Fruit fly (Drosophila melanogaster): Measurements from ENCODE around the gene CG7168.

Gene CG7168

DNA sequence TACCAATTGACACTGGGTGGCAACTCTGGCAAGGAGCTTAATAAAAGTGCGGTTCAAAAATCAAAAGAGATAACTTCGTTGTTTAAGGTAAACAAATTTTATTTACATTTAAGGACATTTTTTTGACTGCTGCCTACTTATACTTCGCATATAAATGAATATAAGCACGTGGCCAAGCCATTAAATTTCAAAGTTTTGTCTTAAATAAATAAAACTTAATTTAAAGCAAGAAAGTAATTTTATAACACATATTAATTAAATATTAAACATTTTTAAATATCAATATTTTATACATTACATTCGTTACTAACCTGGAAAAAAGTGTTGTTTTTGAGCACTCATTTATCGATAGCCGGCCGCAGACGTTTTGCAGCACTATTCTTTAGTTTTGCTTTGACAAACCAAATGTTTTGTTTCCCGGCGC lies 37.2 kb downstream of the CG7168 start, which contains the start of the genes CG12321 and MED17 (continued):
- TF ChIP-seq gcm (GFP tag; optimal IDR thresholded peaks at IDR 0.05), result peak; percentile 61
- TF ChIP-seq CG11504 (tag; optimal IDR thresholded peaks at IDR 0.05), result peak; percentile 87
- no peak for TF ChIP-seq sr (GFP tag; IDR thresholded peaks at IDR 0.05)
- peak; percentile 77 for TF ChIP-seq CG15696 (tag; optimal IDR thresholded peaks at IDR 0.05)
- TF ChIP-seq Lpt (GFP tag; optimal IDR thresholded peaks at IDR 0.05), result no peak
- TF ChIP-seq NC2β (GFP tag; optimal IDR thresholded peaks at IDR 0.05), result no peak
- peak; percentile 85 for TF ChIP-seq fd3F (GFP tag; optimal IDR thresholded peaks at IDR 0.05)
- no peak for TF ChIP-seq inv (GFP tag; IDR thresholded peaks at IDR 0.05; ENCODE audit: partially characterized antibody)
- no peak for TF ChIP-seq hkb (optimal IDR thresholded peaks at IDR 0.05)
- peak; percentile 75 for TF ChIP-seq hkb (GFP tag; IDR thresholded peaks at IDR 0.05)
- peak; percentile 92 for TF ChIP-seq CG11456 (GFP tag; IDR thresholded peaks at IDR 0.05)
- TF ChIP-seq prd (optimal IDR thresholded peaks at IDR 0.05), result no peak
- peak; percentile 89 for TF ChIP-seq prd (GFP tag; IDR thresholded peaks at IDR 0.05)
- TF ChIP-seq vnd (GFP tag; IDR thresholded peaks at IDR 0.05; ENCODE audit: partially characterized antibody), result no peak
- peak; percentile 67 for TF ChIP-seq CG8944 (GFP tag; optimal IDR thresholded peaks at IDR 0.05)
- TF ChIP-seq Abd-B (GFP tag; optimal IDR thresholded peaks at IDR 0.05), result peak; percentile 94
- peak; percentile 89 for TF ChIP-seq tgo (GFP tag; IDR thresholded peaks at IDR 0.05)
- peak; percentile 96 for TF ChIP-seq Hr3 (GFP tag; optimal IDR thresholded peaks at IDR 0.05)
- peak; percentile 92 for TF ChIP-seq CG14710 (tag; optimal IDR thresholded peaks at IDR 0.05)
- peak; percentile 72 for TF ChIP-seq Nf-YC (tag; optimal IDR thresholded peaks at IDR 0.05)
- peak; percentile 72 for TF ChIP-seq CG33557 (GFP tag; optimal IDR thresholded peaks at IDR 0.05)
- peak; percentile 88 for TF ChIP-seq ken (GFP tag; IDR thresholded peaks at IDR 0.05)
- TF ChIP-seq esg (GFP tag; conservative IDR thresholded peaks at IDR 0.05), result peak; percentile 87
- TF ChIP-seq CG30020 (tag; optimal IDR thresholded peaks at IDR 0.05), result peak; percentile 73
- TF ChIP-seq toy (GFP tag; IDR thresholded peaks at IDR 0.05), result peak; percentile 43; the same call in 1 of the 2 replicates
- TF ChIP-seq D (optimal IDR thresholded peaks at IDR 0.05), result no peak
- peak; percentile 85 for TF ChIP-seq D (GFP tag; optimal IDR thresholded peaks at IDR 0.05)
- TF ChIP-seq CG12219 (GFP tag; optimal IDR thresholded peaks at IDR 0.05), result peak; percentile 8
- peak; percentile 86 for TF ChIP-seq CG6272 (GFP tag; IDR thresholded peaks at IDR 0.05)
- TF ChIP-seq CG32772 (GFP tag; IDR thresholded peaks at IDR 0.05), result peak; percentile 88
- TF ChIP-seq dmrt11E (tag; optimal IDR thresholded peaks at IDR 0.05), result peak; percentile 87
- peak; percentile 46 for TF ChIP-seq gsb (GFP tag; IDR thresholded peaks at IDR 0.05)
- peak; percentile 67 for TF ChIP-seq ro (GFP tag; IDR thresholded peaks at IDR 0.05)
- peak; percentile 85 for TF ChIP-seq Fer3 (tag; optimal IDR thresholded peaks at IDR 0.05)
- peak; percentile 54 for TF ChIP-seq Nf-YB (GFP tag; optimal IDR thresholded peaks at IDR 0.05)
- TF ChIP-seq CG10274 (GFP tag; optimal IDR thresholded peaks at IDR 0.05), result peak; percentile 54
- peak; percentile 86 for TF ChIP-seq CG9437 (GFP tag; optimal IDR thresholded peaks at IDR 0.05)
- peak in 1 of 2 experiments; percentile 57 for TF ChIP-seq insv (GFP tag; optimal IDR thresholded peaks at IDR 0.05)
- no peak for TF ChIP-seq fru (optimal IDR thresholded peaks at IDR 0.05)
- no peak for TF ChIP-seq btn (GFP tag; optimal IDR thresholded peaks at IDR 0.05)
- TF ChIP-seq CG15601 (tag; optimal IDR thresholded peaks at IDR 0.05), result peak; percentile 81
- TF ChIP-seq aop (GFP tag; IDR thresholded peaks at IDR 0.05), result no peak
- peak; percentile 75 for TF ChIP-seq seq (GFP tag; IDR thresholded peaks at IDR 0.05)
- peak; percentile 50; the same call in 1 of the 2 replicates for TF ChIP-seq Awh (GFP tag; IDR thresholded peaks at IDR 0.05)
- TF ChIP-seq HmgZ (tag; optimal IDR thresholded peaks at IDR 0.05), result peak; percentile 71
- TF ChIP-seq CG11085 (GFP tag; IDR thresholded peaks at IDR 0.05), result peak; percentile 92
- peak; percentile 98 for TF ChIP-seq Ets65A (GFP tag)
- peak; percentile 96 for TF ChIP-seq Rfx (GFP tag; IDR thresholded peaks at IDR 0.05)
- peak; percentile 86 for TF ChIP-seq BtbVII (GFP tag; optimal IDR thresholded peaks at IDR 0.05)
- no peak for TF ChIP-seq dati (GFP tag; IDR thresholded peaks at IDR 0.05)
- TF ChIP-seq HLH3B (GFP tag; IDR thresholded peaks at IDR 0.05), result peak; percentile 85
- TF ChIP-seq ab (GFP tag; optimal IDR thresholded peaks at IDR 0.05), result peak; percentile 41
- peak; percentile 53 for TF ChIP-seq pnt (GFP tag; optimal IDR thresholded peaks at IDR 0.05)

Data from whole organism, embryonic.